Fruit fly (Drosophila melanogaster) whole organism, pupa: ENCODE results near the gene CG45487.
"Not testable (repeated sequence)": the region's sequence is repeated elsewhere in the genome, so short reads cannot be mapped to it uniquely, and the experiment has no call there.

Experiments used
- CG10348 ChIP-seq: fragments of 200-800 bp; sonication (Bioruptor generic); IDR thresholded peaks from 2 replicates; pipeline ENCODE4 v1.3.6; 2022; ENCODE audit warnings: missing biosample characterization, missing genetic modification characterization
- CG34367 ChIP-seq: fragments of 200-800 bp; sonication (Bioruptor generic); optimal IDR thresholded peaks from 2 replicates; lab custom pipeline; 2018; ENCODE audit warnings: missing biosample characterization, mild to moderate bottlenecking, missing genetic modification characterization
- CG8159 ChIP-seq: fragments of 200-800 bp; sonication (Bioruptor generic); optimal IDR thresholded peaks from 3 replicates; lab custom pipeline; 2018; ENCODE audit warnings: missing biosample characterization, mild to moderate bottlenecking, missing genetic modification characterization, moderate library complexity
- CG8301 ChIP-seq: fragments of 200-800 bp; sonication (Bioruptor generic); optimal IDR thresholded peaks from 2 replicates; lab custom pipeline; 2018; ENCODE audit warnings: missing biosample characterization, mild to moderate bottlenecking, missing genetic modification characterization
- EcR ChIP-seq: fragments of 200-800 bp; sonication (Bioruptor generic); optimal IDR thresholded peaks from 3 replicates; lab custom pipeline; 2019; ENCODE audit warnings: missing biosample characterization, missing genetic modification characterization, mild to moderate bottlenecking, moderate library complexity, missing genetic modification reagents
- Snoo ChIP-seq: fragments of 200-800 bp; sonication (Bioruptor generic); optimal IDR thresholded peaks from 3 replicates; lab custom pipeline; 2017; ENCODE audit warnings: missing biosample characterization, mild to moderate bottlenecking, missing genetic modification characterization, inconsistent platforms

dm6 chrX:19929078-19929477 is 14.0 kb upstream of the CG45487 start, which contains the start of gene CG45489:
- TF ChIP-seq EcR; CG34367 (tag; lab: Kevin White, UChicago); Snoo (tag; lab: Kevin White, UChicago); CG8159; CG8301 (tag; lab: Kevin White, UChicago); CG10348: not testable (repeated sequence)
